Fruit fly (Drosophila melanogaster) whole organism, embryonic: ENCODE data around the gene Rdh.
A peak's percentile ranks its signal among the peaks of the same experiment; 100 is the strongest.

Experiments used
- BtbVII ChIP-seq: fragments of 200-800 bp; sonication (Bioruptor generic); optimal IDR thresholded peaks from 3 replicates; lab custom pipeline; 2017; ENCODE audit warnings: missing biosample characterization, mild to moderate bottlenecking, missing genetic modification characterization
- CG1024 ChIP-seq: fragments of 200-800 bp; sonication (Bioruptor generic); IDR thresholded peaks from 2 replicates; pipeline ENCODE4 v1.3.6; 2022; ENCODE audit warnings: missing biosample characterization, missing genetic modification characterization
- CG10431 ChIP-seq: fragments of 200-800 bp; sonication (Bioruptor generic); optimal IDR thresholded peaks from 3 replicates; lab custom pipeline; 2018; ENCODE audit warnings: missing biosample characterization, mild to moderate bottlenecking, missing genetic modification characterization
- CG10565 ChIP-seq: fragments of 200-800 bp; sonication (Bioruptor generic); optimal IDR thresholded peaks from 3 replicates; lab custom pipeline; 2016; ENCODE audit warnings: missing biosample characterization, mild to moderate bottlenecking, missing genetic modification characterization
- CG11247 ChIP-seq: fragments of 200-800 bp; sonication (Bioruptor generic); IDR thresholded peaks from 2 replicates; pipeline ENCODE4 v1.3.6; 2022; ENCODE audit warnings: missing biosample characterization, missing genetic modification characterization
- CG11398 ChIP-seq: fragments of 200-800 bp; sonication (Bioruptor generic); optimal IDR thresholded peaks from 2 replicates; lab custom pipeline; 2016; ENCODE audit warnings: missing biosample characterization, missing genetic modification characterization
- CG11456 ChIP-seq: fragments of 200-800 bp; sonication (Bioruptor generic); IDR thresholded peaks from 3 replicates; pipeline ENCODE4 v1.3.6; 2022; ENCODE audit warnings: missing biosample characterization, missing genetic modification characterization
- CG12219 ChIP-seq: fragments of 200-800 bp; sonication (Bioruptor generic); optimal IDR thresholded peaks from 3 replicates; lab custom pipeline; 2018; ENCODE audit warnings: missing biosample characterization, mild to moderate bottlenecking, missing genetic modification characterization
- CG1233 ChIP-seq: fragments of 200-800 bp; sonication (Bioruptor generic); optimal IDR thresholded peaks from 4 replicates; lab custom pipeline; 2018; ENCODE audit warnings: missing biosample characterization, mild to moderate bottlenecking, missing genetic modification characterization
- CG12744 ChIP-seq: fragments of 200-800 bp; sonication (Bioruptor generic); optimal IDR thresholded peaks from 2 replicates; lab custom pipeline; 2016; ENCODE audit warnings: missing biosample characterization, missing genetic modification characterization
- CG15269 ChIP-seq: fragments of 200-800 bp; sonication (Bioruptor generic); optimal IDR thresholded peaks from 2 replicates; lab custom pipeline; 2018; ENCODE audit warnings: missing biosample characterization, mild to moderate bottlenecking, missing genetic modification characterization, moderate library complexity
- CG16813 ChIP-seq: fragments of 200-800 bp; sonication (Bioruptor generic); IDR thresholded peaks from 3 replicates; pipeline ENCODE4 v1.3.6; 2022; ENCODE audit warnings: missing biosample characterization, missing genetic modification characterization; ENCODE audit not compliant: partially characterized antibody
- CG17186 ChIP-seq: fragments of 200-800 bp; sonication (Bioruptor generic); optimal IDR thresholded peaks from 3 replicates; lab custom pipeline; 2017; ENCODE audit warnings: missing biosample characterization, missing genetic modification reagents, missing genetic modification characterization
- CG17385 ChIP-seq: fragments of 200-800 bp; sonication (Bioruptor generic); optimal IDR thresholded peaks from 3 replicates; lab custom pipeline; 2018; ENCODE audit warnings: missing biosample characterization, mild to moderate bottlenecking, missing genetic modification characterization
- CG30403 ChIP-seq: fragments of 200-800 bp; sonication (Bioruptor generic); optimal IDR thresholded peaks from 3 replicates; lab custom pipeline; 2016; ENCODE audit warnings: missing biosample characterization, missing genetic modification characterization
- CG7745 ChIP-seq: fragments of 200-800 bp; sonication (Bioruptor generic); optimal IDR thresholded peaks from 2 replicates; lab custom pipeline; 2018; ENCODE audit warnings: missing biosample characterization, mild to moderate bottlenecking, missing genetic modification characterization, moderate library complexity
- CG8290 ChIP-seq, 3 experiments: fragments of 200-800 bp; sonication (Bioruptor generic); optimal IDR thresholded peaks; 2 replicates each; lab custom pipeline; 2016 to 2019; ENCODE audit warnings: missing biosample characterization in 3 of 3, missing genetic modification characterization in 3 of 3, mild to moderate bottlenecking in 2 of 3, moderate library complexity in 1 of 3
- CG9215 ChIP-seq: fragments of 200-800 bp; sonication (Bioruptor generic); IDR thresholded peaks from 2 replicates; pipeline ENCODE4 v1.3.6; 2022; ENCODE audit warnings: missing biosample characterization, missing genetic modification characterization
- CTCF ChIP-seq: fragments of 200-800 bp; sonication (Bioruptor generic); optimal IDR thresholded peaks from 2 replicates; lab custom pipeline; 2017; ENCODE audit warnings: missing biosample characterization, mild to moderate bottlenecking, missing genetic modification characterization, moderate library complexity
- CkIIα-i1 ChIP-seq: fragments of 200-800 bp; sonication (Bioruptor generic); IDR thresholded peaks from 2 replicates; pipeline ENCODE4 v1.3.6; 2022; ENCODE audit warnings: missing biosample characterization, missing genetic modification characterization
- CoRest ChIP-seq: fragments of 200-800 bp; sonication (Bioruptor generic); optimal IDR thresholded peaks from 3 replicates; lab custom pipeline; 2018; ENCODE audit warnings: missing biosample characterization, mild to moderate bottlenecking, missing genetic modification characterization, moderate library complexity
- D19A ChIP-seq: fragments of 200-800 bp; optimal IDR thresholded peaks from 3 replicates; lab custom pipeline; 2019; ENCODE audit warnings: missing biosample characterization, mild to moderate bottlenecking, missing genetic modification characterization, moderate library complexity
- Dfd ChIP-seq, 2 experiments: fragments of >200 bp; optimal IDR thresholded peaks; 2 replicates each; lab custom pipeline; 2017; ENCODE audit warnings: missing biosample characterization in 2 of 2, missing genetic modification characterization in 2 of 2
- Doc3 ChIP-seq: fragments of 200-800 bp; sonication (Bioruptor generic); IDR thresholded peaks from 3 replicates; pipeline ENCODE4 v1.3.6; 2022; ENCODE audit warnings: missing biosample characterization, missing genetic modification characterization; ENCODE audit not compliant: partially characterized antibody
- Eip74EF ChIP-seq, 2 experiments: fragments of 200-800 bp in 1 of 2; fragments of >200 bp in 1 of 2; sonication (Bioruptor generic) in 1 of 2; optimal IDR thresholded peaks; 2 replicates each; lab custom pipeline; 2017 to 2019; ENCODE audit warnings: missing biosample characterization in 2 of 2, missing genetic modification characterization in 2 of 2, mild to moderate bottlenecking in 1 of 2, moderate library complexity in 1 of 2
- GATAe ChIP-seq: fragments of 200-800 bp; sonication (Bioruptor generic); conservative IDR thresholded peaks from 2 replicates; pipeline ENCODE4 v1.3.6; 2022; ENCODE audit warnings: missing biosample characterization, missing genetic modification characterization
- Hmr ChIP-seq: fragments of 200-800 bp; sonication (Bioruptor generic); optimal IDR thresholded peaks from 3 replicates; lab custom pipeline; 2017; ENCODE audit warnings: mild to moderate bottlenecking, missing biosample characterization, missing genetic modification reagents, missing genetic modification characterization
- Hmx ChIP-seq: fragments of 200-800 bp; sonication (Bioruptor generic); optimal IDR thresholded peaks from 2 replicates; lab custom pipeline; 2016; ENCODE audit warnings: missing biosample characterization, missing genetic modification characterization
- Jarid2 ChIP-seq: fragments of 200-800 bp; sonication (Bioruptor generic); optimal IDR thresholded peaks from 3 replicates; lab custom pipeline; 2017; ENCODE audit warnings: mild to moderate bottlenecking, missing biosample characterization, missing genetic modification reagents, missing genetic modification characterization
- Six4 ChIP-seq: fragments of 200-800 bp; sonication (Bioruptor generic); optimal IDR thresholded peaks from 2 replicates; lab custom pipeline; 2016; ENCODE audit warnings: missing biosample characterization, missing genetic modification characterization
- Usf ChIP-seq: fragments of 200-800 bp; sonication (Bioruptor generic); optimal IDR thresholded peaks from 2 replicates; lab custom pipeline; 2017; ENCODE audit warnings: missing genotype, missing biosample characterization, missing genetic modification characterization
- ato ChIP-seq: fragments of 200-800 bp; sonication (Bioruptor generic); IDR thresholded peaks from 2 replicates; pipeline ENCODE4 v1.3.6; 2022; ENCODE audit warnings: missing biosample characterization, missing genetic modification characterization; ENCODE audit not compliant: partially characterized antibody
- br ChIP-seq: fragments of >200 bp; optimal IDR thresholded peaks from 2 replicates; lab custom pipeline; 2017
- cas ChIP-seq: fragments of 200-800 bp; sonication (Bioruptor generic); IDR thresholded peaks from 2 replicates; pipeline ENCODE4 v1.3.6; 2022; ENCODE audit warnings: missing biosample characterization, missing genetic modification characterization
- chm ChIP-seq: fragments of 200-800 bp; sonication (Bioruptor generic); IDR thresholded peaks from 2 replicates; pipeline ENCODE4 v1.3.6; 2022; ENCODE audit warnings: missing biosample characterization, missing genetic modification characterization
- crol ChIP-seq: fragments of 200-800 bp; sonication (Bioruptor generic); IDR thresholded peaks from 2 replicates; pipeline ENCODE4 v1.3.6; 2022; ENCODE audit warnings: missing biosample characterization, missing genetic modification characterization
- ems ChIP-seq: fragments of 200-800 bp; sonication (Bioruptor generic); optimal IDR thresholded peaks from 3 replicates; lab custom pipeline; 2016; ENCODE audit warnings: missing biosample characterization, missing genetic modification characterization
- gce ChIP-seq: fragments of 200-800 bp; sonication (Bioruptor generic); IDR thresholded peaks from 3 replicates; pipeline ENCODE4 v1.3.6; 2022; ENCODE audit warnings: missing biosample characterization, missing genetic modification characterization
- gcm2 ChIP-seq: fragments of 200-800 bp; sonication (Bioruptor generic); optimal IDR thresholded peaks from 2 replicates; lab custom pipeline; 2016; ENCODE audit warnings: missing biosample characterization, missing genetic modification characterization
- gem ChIP-seq: fragments of 200-800 bp; sonication (Bioruptor generic); optimal IDR thresholded peaks from 2 replicates; lab custom pipeline; 2019; ENCODE audit warnings: missing biosample characterization, mild to moderate bottlenecking, missing genetic modification characterization, moderate library complexity
- ham ChIP-seq: fragments of 200-800 bp; sonication (Bioruptor generic); IDR thresholded peaks from 2 replicates; pipeline ENCODE4 v1.3.6; 2022; ENCODE audit warnings: missing biosample characterization, missing genetic modification characterization
- ind ChIP-seq: fragments of 200-800 bp; sonication (Bioruptor generic); optimal IDR thresholded peaks from 3 replicates; lab custom pipeline; 2016; ENCODE audit warnings: missing biosample characterization, missing genetic modification characterization
- lilli ChIP-seq: fragments of 200-800 bp; sonication (Bioruptor generic); optimal IDR thresholded peaks from 3 replicates; lab custom pipeline; 2016; ENCODE audit warnings: missing biosample characterization, missing genetic modification characterization
- lola ChIP-seq, 3 experiments: fragments of >200 bp in 2 of 3; fragments of 200-800 bp in 1 of 3; sonication (Bioruptor generic) in 1 of 3; optimal IDR thresholded peaks; 2 replicates each; lab custom pipeline; 2017 to 2019; ENCODE audit warnings: missing biosample characterization in 3 of 3, missing genetic modification characterization in 3 of 3, mild to moderate bottlenecking in 1 of 3, moderate library complexity in 1 of 3
- maf-S ChIP-seq: fragments of 200-800 bp; sonication (Bioruptor generic); optimal IDR thresholded peaks from 2 replicates; lab custom pipeline; 2016; ENCODE audit warnings: missing biosample characterization, missing genetic modification characterization
- psq ChIP-seq: fragments of 200-800 bp; sonication (Bioruptor generic); optimal IDR thresholded peaks from 2 replicates; lab custom pipeline; 2017; ENCODE audit warnings: missing biosample characterization, missing genetic modification characterization
- sim ChIP-seq: fragments of 200-800 bp; sonication (Bioruptor generic); IDR thresholded peaks from 2 replicates; pipeline ENCODE4 v1.3.6; 2022; ENCODE audit warnings: missing biosample characterization, missing genetic modification characterization
- sob ChIP-seq: fragments of 200-800 bp; sonication (Bioruptor generic); IDR thresholded peaks from 2 replicates; pipeline ENCODE4 v1.3.6; 2022; ENCODE audit warnings: missing biosample characterization, missing genetic modification characterization
- sug ChIP-seq: fragments of 200-800 bp; optimal IDR thresholded peaks from 2 replicates; lab custom pipeline; 2019; ENCODE audit warnings: missing biosample characterization, mild to moderate bottlenecking, missing genetic modification characterization, moderate library complexity
- wdn ChIP-seq: fragments of 200-800 bp; sonication (Bioruptor generic); IDR thresholded peaks from 2 replicates; pipeline ENCODE4 v1.3.6; 2022; ENCODE audit warnings: missing biosample characterization, missing genetic modification characterization

The Rdh gene

DNA sequence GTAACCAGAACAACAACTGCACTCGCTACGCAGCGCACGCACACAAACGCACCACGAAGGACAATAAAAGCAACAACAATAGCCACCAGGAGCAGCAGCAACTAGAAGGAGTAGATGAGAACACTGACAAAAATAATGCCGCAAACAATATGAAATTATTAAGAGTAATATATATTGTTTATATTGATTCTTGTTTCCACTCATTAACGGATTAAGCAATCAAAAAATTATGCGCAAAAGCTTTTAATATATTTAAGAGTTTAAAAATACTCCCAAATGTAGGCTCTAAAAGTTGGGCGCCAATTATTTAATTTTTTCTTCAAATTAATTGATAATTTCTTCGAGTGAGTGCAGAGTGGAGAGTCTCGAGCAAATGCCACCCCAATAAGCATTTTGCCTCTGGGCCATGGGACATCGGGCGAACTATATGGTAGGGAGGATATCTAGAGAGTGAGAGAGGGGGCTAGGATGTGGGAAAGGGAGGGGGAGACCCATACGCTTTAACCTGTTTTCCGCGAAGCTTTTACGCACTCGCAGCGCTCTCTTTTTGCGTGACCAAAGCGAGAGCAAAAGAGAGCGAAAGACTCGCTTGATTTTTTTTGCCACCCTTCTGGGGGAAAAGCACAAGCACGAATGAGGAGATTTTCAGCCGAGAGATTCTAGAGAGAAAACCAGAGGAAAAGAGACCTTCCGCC lies at the start of gene Rdh (continued):
- TF ChIP-seq CG7745 (tag; lab: Kevin White, UChicago) (no peak), Doc3 (GFP tag; lab: Robert Waterston, UW) (peak; percentile 45; the same call in 1 of the 3 replicates), sob (GFP tag; lab: Robert Waterston, UW) (peak; percentile 63), CG11398 (GFP tag; lab: Kevin White, UChicago) (no peak), CG9215 (peak; percentile 65; the same call in 1 of the 2 replicates), CG17186 (GFP tag; lab: Kevin White, UChicago) (no peak), Jarid2 (GFP tag; lab: Kevin White, UChicago) (no peak), CG12744 (GFP tag; lab: Kevin White, UChicago) (peak; percentile 20), sim (GFP tag; lab: Robert Waterston, UW) (0 out of 2 replicates have a peak, but pooled peaks have one; percentile 50), CTCF (peak; percentile 23), CG16813 (GFP tag; lab: Robert Waterston, UW) (no peak), Hmx (GFP tag; lab: Kevin White, UChicago) (no peak), lilli (peak; percentile 65), Eip74EF (GFP tag; optimal IDR thresholded peaks at IDR 0.05; lab: Kevin White, UChicago) (peak in 1 of 2 experiments; percentile 70), ind (GFP tag; lab: Kevin White, UChicago) (peak; percentile 75), gem (peak; percentile 90), BtbVII (GFP tag; lab: Kevin White, UChicago) (peak; percentile 85), sug (tag; lab: Kevin White, UChicago) (peak; percentile 84), CG15269 (peak; percentile 87), lola (GFP tag; optimal IDR thresholded peaks at IDR 0.05; lab: Kevin White, UChicago) (peak in 1 of 3 experiments; percentile 68), Usf (GFP tag; lab: Kevin White, UChicago) (peak; percentile 27), ems (GFP tag; lab: Kevin White, UChicago) (no peak), CoRest (peak; percentile 86), ato (GFP tag; lab: Robert Waterston, UW) (no peak), Six4 (GFP tag; lab: Kevin White, UChicago) (peak; percentile 68), gce (GFP tag; lab: Robert Waterston, UW) (no peak), CG12219 (peak; percentile 45), chm (no peak), CG30403 (peak; percentile 83), CG1233 (peak; percentile 59), CG10431 (GFP tag; lab: Kevin White, UChicago) (peak; percentile 51), maf-S (GFP tag; lab: Kevin White, UChicago) (no peak), CG11456 (GFP tag; lab: Robert Waterston, UW) (no peak), D19A (tag; lab: Kevin White, UChicago) (peak; percentile 80), wdn (0 out of 2 replicates have a peak, but pooled peaks have one; percentile 34), GATAe (GFP tag; lab: Robert Waterston, UW) (no peak), crol (peak; percentile 72), CG1024 (GFP tag; lab: Robert Waterston, UW) (no peak), CkIIα-i1 (GFP tag; lab: Robert Waterston, UW) (no peak), ham (GFP tag; lab: Robert Waterston, UW) (no peak), Dfd (GFP tag; optimal IDR thresholded peaks at IDR 0.05; lab: Kevin White, UChicago) (no peak), psq (GFP tag; lab: Kevin White, UChicago) (peak; percentile 20), CG17385 (GFP tag; lab: Kevin White, UChicago) (peak; percentile 81), br (lab: Kevin White, UChicago) (no peak), Hmr (GFP tag; lab: Kevin White, UChicago) (peak; percentile 93), CG10565 (no peak), gcm2 (GFP tag; lab: Kevin White, UChicago) (no peak), cas (no peak), CG8290 (GFP tag; optimal IDR thresholded peaks at IDR 0.05; lab: Kevin White, UChicago) (no peak), CG8290 (tag; optimal IDR thresholded peaks at IDR 0.05; lab: Kevin White, UChicago) (no peak), CG11247 (GFP tag; lab: Robert Waterston, UW) (no peak)
